Fruit fly (Drosophila melanogaster): ENCODE measurements around the gene rdx.

rdx gene

DNA sequence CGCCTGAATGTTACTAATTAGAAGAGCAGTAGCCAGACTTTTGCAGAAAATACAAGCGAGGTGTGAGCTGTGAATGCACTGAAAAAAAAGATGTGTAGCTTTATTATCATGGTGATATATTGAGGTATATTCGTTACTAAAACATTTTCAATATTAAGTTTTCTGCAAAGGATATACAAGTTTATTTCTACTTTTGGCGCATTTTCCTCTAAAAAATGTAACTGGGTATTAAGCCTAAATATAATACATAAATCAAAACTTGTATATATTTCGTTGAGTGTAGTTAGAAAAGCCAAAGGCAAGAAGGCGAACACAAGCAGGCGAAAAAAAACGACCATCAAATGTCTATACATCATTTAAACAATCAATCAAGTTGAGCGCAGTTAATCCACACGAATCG, 9.8 kb upstream of the rdx start (continued):
- TF ChIP-seq Hey (tag; optimal IDR thresholded peaks at IDR 0.05), result no peak
- no peak for TF ChIP-seq CG6654 (GFP tag; optimal IDR thresholded peaks at IDR 0.05)
- 0 out of 2 replicates have a peak, but pooled peaks have one; percentile 28 for TF ChIP-seq HLH3B (GFP tag; IDR thresholded peaks at IDR 0.05)
- no peak for TF ChIP-seq Hr78 (GFP tag; optimal IDR thresholded peaks at IDR 0.05)
- TF ChIP-seq dmrt99B (tag; optimal IDR thresholded peaks at IDR 0.05), result peak; percentile 20
- peak; percentile 4 for TF ChIP-seq Meics (GFP tag; optimal IDR thresholded peaks at IDR 0.05)
- no peak for TF ChIP-seq HmgD (GFP tag; optimal IDR thresholded peaks at IDR 0.05)
- TF ChIP-seq Fer3 (tag; optimal IDR thresholded peaks at IDR 0.05), result peak; percentile 44
- TF ChIP-seq Aef1 (GFP tag; IDR thresholded peaks at IDR 0.05), result 0 out of 3 replicates have a peak, but pooled peaks have one; percentile 6
- peak; percentile 14 for TF ChIP-seq CG2120 (GFP tag; optimal IDR thresholded peaks at IDR 0.05)
- no peak for TF ChIP-seq hkb (optimal IDR thresholded peaks at IDR 0.05)
- TF ChIP-seq hkb (GFP tag; IDR thresholded peaks at IDR 0.05), result peak; percentile 44; the same call in 1 of the 2 replicates
- TF ChIP-seq CG9215 (GFP tag; IDR thresholded peaks at IDR 0.05), result no peak
- TF ChIP-seq BtbVII (GFP tag; optimal IDR thresholded peaks at IDR 0.05), result peak; percentile 18
- peak; percentile 85 for TF ChIP-seq lab (GFP tag; optimal IDR thresholded peaks at IDR 0.05)
- no peak for TF ChIP-seq Fer2 (tag; optimal IDR thresholded peaks at IDR 0.05)
- TF ChIP-seq hb (GFP tag; IDR thresholded peaks at IDR 0.05; ENCODE audit: partially characterized antibody), result no peak
- TF ChIP-seq CG14014 (GFP tag; IDR thresholded peaks at IDR 0.05), result no peak
- TF ChIP-seq row (GFP tag; IDR thresholded peaks at IDR 0.05), result peak; percentile 34; the same call in 2 of the 3 replicates
- TF ChIP-seq CG4820 (GFP tag; optimal IDR thresholded peaks at IDR 0.05), result peak; percentile 9
- TF ChIP-seq CG30020 (tag; optimal IDR thresholded peaks at IDR 0.05), result no peak
- no peak for TF ChIP-seq CG10366 (GFP tag; IDR thresholded peaks at IDR 0.05)
- TF ChIP-seq HmgZ (tag; optimal IDR thresholded peaks at IDR 0.05), result no peak
- TF ChIP-seq Xrp1 (GFP tag; IDR thresholded peaks at IDR 0.05), result 0 out of 2 replicates have a peak, but pooled peaks have one; percentile 7

dm6 chr3R:14041036-14041435, 9.2 kb upstream of the rdx start:
- TF ChIP-seq CG12299 (tag; optimal IDR thresholded peaks at IDR 0.05), result no peak
- TF ChIP-seq CG9437 (GFP tag; optimal IDR thresholded peaks at IDR 0.05), result no peak
- TF ChIP-seq B-H1 (GFP tag; IDR thresholded peaks at IDR 0.05), result no peak
- TF ChIP-seq lola (GFP tag; optimal IDR thresholded peaks at IDR 0.05), result peak in 1 of 3 experiments; percentile 44
- no peak for TF ChIP-seq sim (GFP tag; IDR thresholded peaks at IDR 0.05)
- TF ChIP-seq Jarid2 (GFP tag; optimal IDR thresholded peaks at IDR 0.05), result no peak
- peak; percentile 26 for TF ChIP-seq Nf-YC (tag; optimal IDR thresholded peaks at IDR 0.05)
- no peak for TF ChIP-seq BtbVII (GFP tag; optimal IDR thresholded peaks at IDR 0.05)
- no peak for TF ChIP-seq Asciz (GFP tag; optimal IDR thresholded peaks at IDR 0.05)
- TF ChIP-seq H2.0 (GFP tag; IDR thresholded peaks at IDR 0.05), result no peak
- no peak for TF ChIP-seq CG7963 (GFP tag; IDR thresholded peaks at IDR 0.05; ENCODE audit: partially characterized antibody)
- TF ChIP-seq prd (optimal IDR thresholded peaks at IDR 0.05), result no peak
- TF ChIP-seq prd (GFP tag; IDR thresholded peaks at IDR 0.05), result peak; percentile 72; the same call in 2 of the 3 replicates
- TF ChIP-seq Taf1 (GFP tag; IDR thresholded peaks at IDR 0.05), result no peak
- TF ChIP-seq CrebB (tag; optimal IDR thresholded peaks at IDR 0.05), result no peak
- no peak for TF ChIP-seq D19A (tag; optimal IDR thresholded peaks at IDR 0.05)
- no peak for TF ChIP-seq HLHmδ (GFP tag; optimal IDR thresholded peaks at IDR 0.05)
- TF ChIP-seq CG2712 (tag; optimal IDR thresholded peaks at IDR 0.05), result peak; percentile 2
- peak; percentile 52 for TF ChIP-seq Oli (tag; optimal IDR thresholded peaks at IDR 0.05)
- TF ChIP-seq schlank (tag; optimal IDR thresholded peaks at IDR 0.05), result no peak
- peak in 1 of 2 experiments; percentile 42 for TF ChIP-seq Hr51 (GFP tag; optimal IDR thresholded peaks at IDR 0.05)
- TF ChIP-seq dm (GFP tag; optimal IDR thresholded peaks at IDR 0.05), result no peak
- peak; percentile 21 for TF ChIP-seq CG17568 (GFP tag; optimal IDR thresholded peaks at IDR 0.05)
- no peak for TF ChIP-seq NC2α (GFP tag; optimal IDR thresholded peaks at IDR 0.05)
- TF ChIP-seq Dref (GFP tag; IDR thresholded peaks at IDR 0.05), result no peak
- TF ChIP-seq CG9932 (GFP tag; IDR thresholded peaks at IDR 0.05), result 0 out of 2 replicates have a peak, but pooled peaks have one; percentile 30
- TF ChIP-seq hb (GFP tag; IDR thresholded peaks at IDR 0.05; ENCODE audit: partially characterized antibody), result no peak
- no peak for TF ChIP-seq CG4360 (GFP tag; IDR thresholded peaks at IDR 0.05)
- TF ChIP-seq Spps (tag; optimal IDR thresholded peaks at IDR 0.05), result no peak

Data from whole organism, embryonic.